Fruit fly (Drosophila melanogaster) whole organism, prepupa: ENCODE results near the gene CG32694.

Experiments used
- Blimp-1 ChIP-seq: fragments of 200-800 bp; sonication (Bioruptor generic); optimal IDR thresholded peaks from 3 replicates; lab custom pipeline; 2017; ENCODE audit warnings: missing biosample characterization, missing genetic modification characterization, mild to moderate bottlenecking, moderate library complexity, missing genetic modification reagents
- CG10631 ChIP-seq: fragments of 200-800 bp; sonication (Bioruptor generic); optimal IDR thresholded peaks from 2 replicates; lab custom pipeline; 2016; ENCODE audit warnings: missing biosample characterization, missing genetic modification characterization
- CG10669 ChIP-seq: fragments of 200-800 bp; sonication (Bioruptor generic); optimal IDR thresholded peaks from 3 replicates; lab custom pipeline; 2018; ENCODE audit warnings: missing biosample characterization, mild to moderate bottlenecking, missing genetic modification characterization, moderate library complexity
- CG11294 ChIP-seq: fragments of 200-800 bp; sonication (Bioruptor generic); IDR thresholded peaks from 2 replicates; pipeline ENCODE4 v1.3.6; 2022; ENCODE audit warnings: missing biosample characterization, missing genetic modification characterization
- CG11762 ChIP-seq: fragments of 200-800 bp; sonication (Bioruptor generic); optimal IDR thresholded peaks from 3 replicates; lab custom pipeline; 2016; ENCODE audit warnings: missing biosample characterization, missing genetic modification characterization; ENCODE audit not compliant: insufficient read depth
- CG11902 ChIP-seq: fragments of 200-800 bp; sonication (Bioruptor generic); optimal IDR thresholded peaks from 3 replicates; lab custom pipeline; 2016; ENCODE audit warnings: missing biosample characterization, missing genetic modification characterization
- CG15336 ChIP-seq: fragments of 200-800 bp; sonication (Bioruptor generic); IDR thresholded peaks from 2 replicates; pipeline ENCODE4 v1.3.6; 2022; ENCODE audit warnings: missing biosample characterization, missing genetic modification characterization
- CG1621 ChIP-seq: fragments of 200-800 bp; sonication (Bioruptor generic); optimal IDR thresholded peaks from 3 replicates; lab custom pipeline; 2018; ENCODE audit warnings: missing biosample characterization, mild to moderate bottlenecking, missing genetic modification characterization
- CG16779 ChIP-seq: fragments of 200-800 bp; sonication (Bioruptor generic); optimal IDR thresholded peaks from 3 replicates; lab custom pipeline; 2017; ENCODE audit warnings: missing biosample characterization, mild to moderate bottlenecking, missing genetic modification characterization
- CG31627 ChIP-seq: fragments of 200-800 bp; sonication (Bioruptor generic); optimal IDR thresholded peaks from 3 replicates; lab custom pipeline; 2016; ENCODE audit warnings: missing biosample characterization, missing genetic modification characterization
- CG32006 ChIP-seq: fragments of 200-800 bp; sonication (Bioruptor generic); optimal IDR thresholded peaks from 3 replicates; lab custom pipeline; 2017; ENCODE audit warnings: missing biosample characterization, mild to moderate bottlenecking, missing genetic modification characterization
- CG3919 ChIP-seq: fragments of 200-800 bp; sonication (Bioruptor generic); optimal IDR thresholded peaks from 3 replicates; lab custom pipeline; 2016; ENCODE audit warnings: missing biosample characterization, missing genetic modification characterization
- CG4318 ChIP-seq: fragments of 200-800 bp; sonication (Bioruptor generic); optimal IDR thresholded peaks from 3 replicates; lab custom pipeline; 2017; ENCODE audit warnings: missing biosample characterization, mild to moderate bottlenecking, missing genetic modification characterization
- CG6163 ChIP-seq: fragments of 200-800 bp; sonication (Bioruptor generic); IDR thresholded peaks from 3 replicates; pipeline ENCODE4 v1.3.6; 2022; ENCODE audit warnings: missing biosample characterization, missing genetic modification characterization
- CG6276 ChIP-seq: fragments of 200-800 bp; sonication (Bioruptor generic); optimal IDR thresholded peaks from 2 replicates; lab custom pipeline; 2017; ENCODE audit warnings: missing biosample characterization, mild to moderate bottlenecking, missing genetic modification characterization
- CG6792 ChIP-seq: fragments of 200-800 bp; sonication (Bioruptor generic); optimal IDR thresholded peaks from 3 replicates; lab custom pipeline; 2016; ENCODE audit warnings: missing biosample characterization, missing genetic modification characterization
- CG6808 ChIP-seq: fragments of 200-800 bp; sonication (Bioruptor generic); optimal IDR thresholded peaks from 3 replicates; lab custom pipeline; 2017; ENCODE audit warnings: missing biosample characterization, missing genetic modification characterization, mild to moderate bottlenecking, moderate library complexity, missing genetic modification reagents
- CG7368 ChIP-seq: fragments of 200-800 bp; sonication (Bioruptor generic); optimal IDR thresholded peaks from 3 replicates; lab custom pipeline; 2016; ENCODE audit warnings: missing biosample characterization, missing genetic modification characterization
- CG8119 ChIP-seq: fragments of 200-800 bp; sonication (Bioruptor generic); IDR thresholded peaks from 3 replicates; pipeline ENCODE4 v1.3.6; 2022; ENCODE audit warnings: missing biosample characterization, missing genetic modification characterization
- CG8319 ChIP-seq: fragments of 200-800 bp; sonication (Bioruptor generic); optimal IDR thresholded peaks from 3 replicates; lab custom pipeline; 2016; ENCODE audit warnings: missing biosample characterization, missing genetic modification characterization
- CG8632 ChIP-seq: fragments of 200-800 bp; sonication (Bioruptor generic); optimal IDR thresholded peaks from 3 replicates; lab custom pipeline; 2016; ENCODE audit warnings: missing biosample characterization, missing genetic modification characterization
- CG9139 ChIP-seq: fragments of 200-800 bp; sonication (Bioruptor generic); optimal IDR thresholded peaks from 3 replicates; lab custom pipeline; 2017; ENCODE audit warnings: missing biosample characterization, mild to moderate bottlenecking, missing genetic modification characterization
- Eip75B ChIP-seq: fragments of 200-800 bp; sonication (Bioruptor generic); optimal IDR thresholded peaks from 3 replicates; lab custom pipeline; 2016; ENCODE audit warnings: missing biosample characterization, missing genetic modification characterization
- Eip78C ChIP-seq: fragments of 200-800 bp; sonication (Bioruptor generic); peaks from one replicate; lab custom pipeline; 2016; ENCODE audit warnings: missing biosample characterization, missing genetic modification characterization
- Eip93F ChIP-seq: fragments of 200-800 bp; sonication (Bioruptor generic); optimal IDR thresholded peaks from 2 replicates; lab custom pipeline; 2016; ENCODE audit warnings: missing biosample characterization, mild to moderate bottlenecking, missing genetic modification characterization
- Ets21C ChIP-seq: fragments of 200-800 bp; sonication (Bioruptor generic); optimal IDR thresholded peaks from 3 replicates; lab custom pipeline; 2016; ENCODE audit warnings: missing biosample characterization, missing genetic modification characterization
- Gug ChIP-seq: fragments of 200-800 bp; sonication (Bioruptor generic); IDR thresholded peaks from 2 replicates; pipeline ENCODE4 v1.3.6; 2022; ENCODE audit warnings: missing biosample characterization, missing genetic modification characterization
- Hr38 ChIP-seq: sonication (Bioruptor generic); optimal IDR thresholded peaks from 2 replicates; lab custom pipeline; 2016; ENCODE audit warnings: missing biosample characterization, missing genetic modification characterization
- Lpt ChIP-seq: fragments of 200-800 bp; sonication (Bioruptor generic); optimal IDR thresholded peaks from 3 replicates; lab custom pipeline; 2016; ENCODE audit warnings: missing biosample characterization, missing genetic modification characterization
- Met ChIP-seq: fragments of 200-800 bp; sonication (Bioruptor generic); optimal IDR thresholded peaks from 3 replicates; lab custom pipeline; 2016; ENCODE audit warnings: missing biosample characterization, missing genetic modification characterization
- OdsH ChIP-seq: fragments of 200-800 bp; sonication (Bioruptor generic); optimal IDR thresholded peaks from 3 replicates; lab custom pipeline; 2016; ENCODE audit warnings: missing biosample characterization, missing genetic modification characterization
- Smox ChIP-seq: fragments of 200-800 bp; sonication (Bioruptor generic); optimal IDR thresholded peaks from 3 replicates; lab custom pipeline; 2016; ENCODE audit warnings: missing biosample characterization, missing genetic modification characterization
- Sox102F ChIP-seq: fragments of 200-800 bp; sonication (Bioruptor generic); optimal IDR thresholded peaks from 2 replicates; lab custom pipeline; 2016; ENCODE audit warnings: missing biosample characterization, mild to moderate bottlenecking, missing genetic modification characterization
- Sox14 ChIP-seq: fragments of 200-800 bp; sonication (Bioruptor generic); optimal IDR thresholded peaks from 3 replicates; lab custom pipeline; 2016; ENCODE audit warnings: missing biosample characterization, missing genetic modification characterization
- Sox15 ChIP-seq: fragments of 200-800 bp; sonication (Bioruptor generic); optimal IDR thresholded peaks from 3 replicates; lab custom pipeline; 2016; ENCODE audit warnings: missing biosample characterization, missing genetic modification characterization
- achi ChIP-seq: fragments of 200-800 bp; sonication (Bioruptor generic); optimal IDR thresholded peaks from 3 replicates; lab custom pipeline; 2016; ENCODE audit warnings: missing biosample characterization, missing genetic modification characterization
- acj6 ChIP-seq: fragments of 200-800 bp; sonication (Bioruptor generic); optimal IDR thresholded peaks from 3 replicates; lab custom pipeline; 2016; ENCODE audit warnings: missing biosample characterization, missing genetic modification characterization
- dac ChIP-seq: fragments of 200-800 bp; sonication (Bioruptor generic); optimal IDR thresholded peaks from 2 replicates; lab custom pipeline; 2017; ENCODE audit warnings: missing biosample characterization, mild to moderate bottlenecking, missing genetic modification characterization
- dsx ChIP-seq: fragments of 200-800 bp; optimal IDR thresholded peaks from 3 replicates; lab custom pipeline; 2019; ENCODE audit warnings: missing biosample characterization, mild to moderate bottlenecking, missing genetic modification characterization, moderate library complexity; ENCODE audit not compliant: poor library complexity, severe bottlenecking
- eg ChIP-seq: fragments of 200-800 bp; sonication (Bioruptor generic); IDR thresholded peaks from 3 replicates; pipeline ENCODE4 v1.3.6; 2022; ENCODE audit warnings: missing biosample characterization, missing genetic modification characterization
- esn ChIP-seq: fragments of 200-800 bp; sonication (Bioruptor generic); optimal IDR thresholded peaks from 2 replicates; lab custom pipeline; 2016; ENCODE audit warnings: missing biosample characterization, mild to moderate bottlenecking, missing genetic modification characterization, moderate library complexity
- fd59A ChIP-seq: fragments of 200-800 bp; sonication (Bioruptor generic); optimal IDR thresholded peaks from 2 replicates; lab custom pipeline; 2017; ENCODE audit warnings: missing biosample characterization, mild to moderate bottlenecking, missing genetic modification characterization, missing genetic modification reagents
- fd85E ChIP-seq: fragments of 200-800 bp; sonication (Bioruptor generic); optimal IDR thresholded peaks from 3 replicates; lab custom pipeline; 2016; ENCODE audit warnings: missing biosample characterization, missing genetic modification characterization
- fkh ChIP-seq: fragments of 200-800 bp; sonication (Bioruptor generic); optimal IDR thresholded peaks from 3 replicates; lab custom pipeline; 2017; ENCODE audit warnings: missing biosample characterization, mild to moderate bottlenecking, missing genetic modification characterization, moderate library complexity
- lz ChIP-seq: fragments of 200-800 bp; sonication (Bioruptor generic); optimal IDR thresholded peaks from 3 replicates; lab custom pipeline; 2016; ENCODE audit warnings: missing biosample characterization, missing genetic modification characterization
- net ChIP-seq: fragments of 200-800 bp; sonication (Bioruptor generic); optimal IDR thresholded peaks from 3 replicates; lab custom pipeline; 2016; ENCODE audit warnings: missing biosample characterization, missing genetic modification characterization
- pdm3 ChIP-seq: fragments of 200-800 bp; sonication (Bioruptor generic); optimal IDR thresholded peaks from 3 replicates; lab custom pipeline; 2016; ENCODE audit warnings: missing biosample characterization, missing genetic modification characterization
- salr ChIP-seq, 2 experiments: fragments of 200-800 bp; sonication (Bioruptor generic); optimal IDR thresholded peaks; 3 replicates each; lab custom pipeline; 2016 to 2018; ENCODE audit warnings: missing biosample characterization in 2 of 2, missing genetic modification characterization in 2 of 2, mild to moderate bottlenecking in 1 of 2
- ss ChIP-seq, 2 experiments: fragments of 200-800 bp; sonication (Bioruptor generic); optimal IDR thresholded peaks; 2 replicates in 1 of 2; 3 replicates in 1 of 2; lab custom pipeline; 2017 to 2018; ENCODE audit warnings: mild to moderate bottlenecking in 2 of 2, missing biosample characterization in 2 of 2, missing genetic modification characterization in 2 of 2, moderate library complexity in 1 of 2
- svp ChIP-seq: fragments of 200-800 bp; sonication (Bioruptor generic); peaks from one replicate; lab custom pipeline; 2016; ENCODE audit warnings: missing biosample characterization, missing genetic modification characterization
- topi ChIP-seq: fragments of 200-800 bp; sonication (Bioruptor generic); optimal IDR thresholded peaks from 3 replicates; lab custom pipeline; 2016; ENCODE audit warnings: missing biosample characterization, missing genetic modification characterization
- vri ChIP-seq: fragments of 200-800 bp; sonication (Bioruptor generic); optimal IDR thresholded peaks from 3 replicates; lab custom pipeline; 2016; ENCODE audit warnings: missing biosample characterization, mild to moderate bottlenecking, missing genetic modification characterization

CG32694 gene

DNA sequence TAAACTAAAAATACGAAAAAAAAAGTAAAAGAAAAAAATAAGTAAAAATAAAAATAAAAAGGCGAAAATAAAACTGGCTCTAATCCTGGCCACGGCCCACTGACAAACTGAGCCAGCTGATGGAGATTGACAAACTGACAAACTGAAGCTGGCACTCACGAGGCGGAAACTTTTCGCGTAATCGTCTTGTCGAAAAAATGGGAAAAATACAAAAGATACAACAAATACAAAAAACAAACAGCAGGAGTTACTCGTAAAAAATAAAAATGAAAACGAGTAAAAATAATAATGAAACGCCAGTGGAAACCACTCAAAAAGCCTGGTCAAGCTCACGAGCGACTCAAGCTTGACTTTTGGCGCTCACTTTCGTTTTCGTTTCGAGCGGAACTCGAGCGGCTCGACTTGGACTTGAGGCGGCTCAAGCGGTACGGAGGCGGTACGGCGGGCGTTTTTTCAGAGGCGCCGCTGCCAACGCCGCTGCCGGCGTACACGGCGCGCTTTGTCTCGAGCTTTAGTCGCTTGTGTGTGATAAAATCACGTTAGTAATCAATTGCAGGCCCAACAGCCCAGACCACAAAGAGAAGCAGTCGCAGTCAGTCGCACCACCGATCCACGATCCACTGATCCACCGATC, at the start of gene CG32694:
Gene CG32694, plus strand, starts transcription at position 537 of the 634 bp plus-strand sequence.
- TF ChIP-seq CG1621 (tag; lab: Kevin White, UChicago) = no peak
- no peak for TF ChIP-seq CG10669 (GFP tag; lab: Kevin White, UChicago)
- TF ChIP-seq Ets21C (GFP tag; lab: Kevin White, UChicago) = no peak
- no peak for TF ChIP-seq Sox14
- no peak for TF ChIP-seq OdsH
- TF ChIP-seq eg (GFP tag; lab: Robert Waterston, UW) = no peak; the same call in 2 of the 3 replicates
- peak in 1 of 2 experiments; percentile 73 for TF ChIP-seq ss (GFP tag; optimal IDR thresholded peaks at IDR 0.05; lab: Kevin White, UChicago)
- TF ChIP-seq dsx = no peak
- no peak for TF ChIP-seq CG11902 (GFP tag; lab: Kevin White, UChicago)
- TF ChIP-seq salr (GFP tag; optimal IDR thresholded peaks at IDR 0.05; lab: Kevin White, UChicago) = no peak
- TF ChIP-seq CG11294 = no peak
- no peak for TF ChIP-seq dac
- no peak for TF ChIP-seq CG3919 (GFP tag; lab: Kevin White, UChicago)
- peak; percentile 20 for TF ChIP-seq CG9139
- peak; percentile 79 for TF ChIP-seq Blimp-1
- TF ChIP-seq Sox15 (GFP tag; lab: Kevin White, UChicago) = no peak
- no peak for TF ChIP-seq fd85E (GFP tag; lab: Kevin White, UChicago)
- TF ChIP-seq svp = no peak
- TF ChIP-seq topi (GFP tag; lab: Kevin White, UChicago) = no peak
- no peak for TF ChIP-seq Lpt (GFP tag; lab: Kevin White, UChicago)
- TF ChIP-seq CG8632 (GFP tag; lab: Kevin White, UChicago) = no peak
- no peak for TF ChIP-seq vri (GFP tag; lab: Kevin White, UChicago)
- TF ChIP-seq achi (GFP tag; lab: Kevin White, UChicago) = no peak
- TF ChIP-seq Met (GFP tag; lab: Kevin White, UChicago) = no peak
- TF ChIP-seq CG16779 (tag; lab: Kevin White, UChicago) = peak; percentile 13
- no peak for TF ChIP-seq CG31627 (GFP tag; lab: Kevin White, UChicago)
- TF ChIP-seq lz (GFP tag; lab: Kevin White, UChicago) = no peak
- TF ChIP-seq Eip93F (GFP tag; lab: Kevin White, UChicago) = no peak
- no peak for TF ChIP-seq Eip75B (GFP tag; lab: Kevin White, UChicago)
- no peak for TF ChIP-seq acj6 (GFP tag; lab: Kevin White, UChicago)
- no peak for TF ChIP-seq CG11762 (GFP tag; lab: Kevin White, UChicago)
- TF ChIP-seq Hr38 (GFP tag; lab: Kevin White, UChicago) = no peak
- no peak for TF ChIP-seq CG10631
- TF ChIP-seq CG4318 (GFP tag; lab: Kevin White, UChicago) = no peak
- TF ChIP-seq CG6792 = no peak
- TF ChIP-seq fd59A = no peak
- no peak for TF ChIP-seq net (GFP tag; lab: Kevin White, UChicago)
- peak; percentile 39; the same call in 1 of the 2 replicates for TF ChIP-seq CG15336 (GFP tag; lab: Robert Waterston, UW)
- TF ChIP-seq CG6163 (GFP tag; lab: Robert Waterston, UW) = no peak
- TF ChIP-seq CG6276 (GFP tag; lab: Kevin White, UChicago) = peak; percentile 52
- no peak for TF ChIP-seq fkh
- peak; percentile 72 for TF ChIP-seq Eip78C
- no peak for TF ChIP-seq CG32006 (GFP tag; lab: Kevin White, UChicago)
- no peak for TF ChIP-seq CG8319 (GFP tag; lab: Kevin White, UChicago)
- TF ChIP-seq pdm3 = no peak
- no peak for TF ChIP-seq Smox (GFP tag; lab: Kevin White, UChicago)
- peak; percentile 46; the same call in 1 of the 3 replicates for TF ChIP-seq CG8119 (GFP tag; lab: Robert Waterston, UW)
- TF ChIP-seq Gug (GFP tag; lab: Robert Waterston, UW) = no peak
- TF ChIP-seq CG6808 (GFP tag; lab: Kevin White, UChicago) = peak; percentile 0
- TF ChIP-seq Sox102F = no peak
- no peak for TF ChIP-seq esn (GFP tag; lab: Kevin White, UChicago)
- no peak for TF ChIP-seq CG7368 (GFP tag; lab: Kevin White, UChicago)
